Worm (Caenorhabditis elegans): ENCODE data around the gene ooc-3.

Gene ooc-3

ce11 chrII:11473525-11474181 is 21.5 kb downstream of the ooc-3 start, which contains the start of the genes metl-1 and W02B12.11 (continued):
- peak; percentile 79 for TF ChIP-seq ztf-4 (tag; optimal IDR thresholded peaks at IDR 0.05)
- TF ChIP-seq ceh-82 (tag; optimal IDR thresholded peaks at IDR 0.05) = no peak
- peak; percentile 32 for TF ChIP-seq egl-27 (tag; optimal IDR thresholded peaks at IDR 0.05)
- TF ChIP-seq blmp-1 (tag; optimal IDR thresholded peaks at IDR 0.05; ENCODE audit: insufficient read depth) = peak; percentile 68
- TF ChIP-seq skn-1 (tag; optimal IDR thresholded peaks at IDR 0.05) = no peak
- peak; percentile 21 for TF ChIP-seq ceh-16 (tag; optimal IDR thresholded peaks at IDR 0.05)
- TF ChIP-seq ztf-1 (GFP tag; conservative IDR thresholded peaks at IDR 0.05) = no peak
- TF ChIP-seq elt-3 (tag; optimal IDR thresholded peaks at IDR 0.05) = no peak
- TF ChIP-seq crh-2 (tag; optimal IDR thresholded peaks at IDR 0.05) = peak; percentile 83
- no peak for TF ChIP-seq dmd-4 (tag; optimal IDR thresholded peaks at IDR 0.05)
- no peak for TF ChIP-seq nhr-23 (tag; optimal IDR thresholded peaks at IDR 0.05)
- TF ChIP-seq nhr-77 (tag; optimal IDR thresholded peaks at IDR 0.05) = no peak
- TF ChIP-seq unc-55 (GFP tag; optimal IDR thresholded peaks at IDR 0.05) = peak; percentile 87
- TF ChIP-seq nhr-237 (tag; optimal IDR thresholded peaks at IDR 0.05) = no peak
- peak; percentile 79 for TF ChIP-seq lin-11 (tag; optimal IDR thresholded peaks at IDR 0.05)
- TF ChIP-seq lin-39 (tag; optimal IDR thresholded peaks at IDR 0.05) = no peak
- no peak for TF ChIP-seq ztf-11 (tag; optimal IDR thresholded peaks at IDR 0.05)
- no peak for TF ChIP-seq ZK546.5 (tag; optimal IDR thresholded peaks at IDR 0.05)

- TF ChIP-seq alr-1 (tag; optimal IDR thresholded peaks at IDR 0.05) (no peak), nhr-21 (tag; optimal IDR thresholded peaks at IDR 0.05) (peak; percentile 79), ceh-16 (tag; optimal IDR thresholded peaks at IDR 0.05) (no peak), nhr-129 (tag; optimal IDR thresholded peaks at IDR 0.05) (peak; percentile 36), zag-1 (tag; optimal IDR thresholded peaks at IDR 0.05) (no peak), unc-39 (tag; optimal IDR thresholded peaks at IDR 0.05) (no peak), mdl-1 (tag; optimal IDR thresholded peaks at IDR 0.05) (peak in 1 of 2 experiments; percentile 55), egl-27 (tag; optimal IDR thresholded peaks at IDR 0.05) (no peak), unc-62 (GFP tag; optimal IDR thresholded peaks at IDR 0.05) (no peak), ZK546.5 (tag; optimal IDR thresholded peaks at IDR 0.05) (no peak), C34F6.9 (tag; optimal IDR thresholded peaks at IDR 0.05) (peak; percentile 21), lin-13 (GFP tag; optimal IDR thresholded peaks at IDR 0.05) (no peak), gmeb-1 (tag; optimal IDR thresholded peaks at IDR 0.05) (peak; percentile 25), mab-5 (tag; optimal IDR thresholded peaks at IDR 0.05) (no peak), ama-1 (optimal IDR thresholded peaks at IDR 0.05) (no peak), elt-3 (tag; optimal IDR thresholded peaks at IDR 0.05) (no peak), lin-39 (tag; optimal IDR thresholded peaks at IDR 0.05) (no peak), nhr-25 (tag; optimal IDR thresholded peaks at IDR 0.05) (peak; percentile 62), elt-1 (tag; optimal IDR thresholded peaks at IDR 0.05) (no peak), ceh-82 (tag; optimal IDR thresholded peaks at IDR 0.05) (no peak), nhr-12 (tag; optimal IDR thresholded peaks at IDR 0.05) (no peak), sma-9 (GFP tag; optimal IDR thresholded peaks at IDR 0.05) (peak; percentile 80), sma-9 (tag; optimal IDR thresholded peaks at IDR 0.05) (no peak), dmd-4 (tag; optimal IDR thresholded peaks at IDR 0.05) (no peak), blmp-1 (tag; optimal IDR thresholded peaks at IDR 0.05; ENCODE audit: insufficient read depth) (peak; percentile 95), crh-2 (tag; optimal IDR thresholded peaks at IDR 0.05) (peak; percentile 42), aly-2 (tag; optimal IDR thresholded peaks at IDR 0.05) (no peak), snpc-4 (tag; optimal IDR thresholded peaks at IDR 0.05) (no peak), sma-3 (GFP tag; optimal IDR thresholded peaks at IDR 0.05) (peak; percentile 53), ztf-4 (tag; optimal IDR thresholded peaks at IDR 0.05) (no peak), nhr-11 (tag; optimal IDR thresholded peaks at IDR 0.05) (no peak), R02D3.7 (tag; optimal IDR thresholded peaks at IDR 0.05) (no peak), lsy-2 (tag; optimal IDR thresholded peaks at IDR 0.05) (peak in 1 of 2 experiments; percentile 23), sem-4 (tag; optimal IDR thresholded peaks at IDR 0.05) (peak; percentile 21), ztf-1 (GFP tag; conservative IDR thresholded peaks at IDR 0.05) (no peak), lin-11 (tag; optimal IDR thresholded peaks at IDR 0.05) (no peak), F13H6.1 (tag; optimal IDR thresholded peaks at IDR 0.05) (no peak), skn-1 (tag; optimal IDR thresholded peaks at IDR 0.05) (no peak), ztf-11 (tag; optimal IDR thresholded peaks at IDR 0.05) (no peak), nhr-237 (tag; optimal IDR thresholded peaks at IDR 0.05) (no peak), nhr-10 (tag; optimal IDR thresholded peaks at IDR 0.05) (no peak), peb-1 (tag; optimal IDR thresholded peaks at IDR 0.05) (no peak), nhr-77 (tag; optimal IDR thresholded peaks at IDR 0.05) (no peak), nhr-6 (tag; optimal IDR thresholded peaks at IDR 0.05) (no peak), unc-55 (GFP tag; optimal IDR thresholded peaks at IDR 0.05) (no peak), mbf-1 (tag; optimal IDR thresholded peaks at IDR 0.05) (no peak), Y55F3AM.14 (GFP tag; optimal IDR thresholded peaks at IDR 0.05) (no peak), fos-1 (tag; optimal IDR thresholded peaks at IDR 0.05) (peak; percentile 81), nhr-23 (tag; optimal IDR thresholded peaks at IDR 0.05) (no peak)
These were observed 22.6 kb downstream of the ooc-3 start for ce11 chrII:11472542-11472941.

All from whole organism, L2 larva.